Fruit fly (Drosophila melanogaster) whole organism, embryonic: Measurements from ENCODE around the gene CG15550.

Source experiments
- ATbp ChIP-seq: fragments of 200-800 bp; sonication (Bioruptor generic); optimal IDR thresholded peaks from 2 replicates; lab custom pipeline; 2017; ENCODE audit warnings: missing biosample characterization, mild to moderate bottlenecking, missing genetic modification characterization, missing genetic modification reagents
- Abd-B ChIP-seq: fragments of 200-800 bp; sonication (Bioruptor generic); optimal IDR thresholded peaks from 2 replicates; lab custom pipeline; 2018; ENCODE audit warnings: missing biosample characterization, mild to moderate bottlenecking, missing genetic modification characterization, moderate library complexity
- Atf6 ChIP-seq: fragments of 200-800 bp; sonication (Bioruptor generic); IDR thresholded peaks from 2 replicates; pipeline ENCODE4 v1.3.6; 2022; ENCODE audit warnings: missing biosample characterization, missing genetic modification characterization
- CG11085 ChIP-seq: fragments of 200-800 bp; sonication (Bioruptor generic); IDR thresholded peaks from 2 replicates; pipeline ENCODE4 v1.3.6; 2022; ENCODE audit warnings: missing biosample characterization, missing genetic modification characterization
- CG11504 ChIP-seq: fragments of 200-800 bp; sonication (Bioruptor generic); optimal IDR thresholded peaks from 3 replicates; lab custom pipeline; 2019; ENCODE audit warnings: missing biosample characterization, mild to moderate bottlenecking, missing genetic modification characterization, moderate library complexity
- CG17328 ChIP-seq: fragments of 200-800 bp; sonication (Bioruptor generic); IDR thresholded peaks from 2 replicates; pipeline ENCODE4 v1.3.6; 2022; ENCODE audit warnings: missing biosample characterization, missing genetic modification characterization
- CG1792 ChIP-seq: fragments of 200-800 bp; sonication (Bioruptor generic); optimal IDR thresholded peaks from 2 replicates; lab custom pipeline; 2016; ENCODE audit warnings: missing biosample characterization, missing genetic modification characterization
- CG1832 ChIP-seq: fragments of 200-800 bp; sonication (Bioruptor generic); optimal IDR thresholded peaks from 2 replicates; lab custom pipeline; 2017; ENCODE audit warnings: missing biosample characterization, mild to moderate bottlenecking, missing genetic modification characterization, inconsistent platforms
- CG18599 ChIP-seq: fragments of 200-800 bp; sonication (Bioruptor generic); optimal IDR thresholded peaks from 3 replicates; lab custom pipeline; 2017; ENCODE audit warnings: missing biosample characterization, missing genetic modification characterization, mild to moderate bottlenecking, moderate library complexity, missing genetic modification reagents
- CG2199 ChIP-seq: fragments of 200-800 bp; sonication (Bioruptor generic); IDR thresholded peaks from 3 replicates; pipeline ENCODE4 v1.3.6; 2022; ENCODE audit warnings: missing biosample characterization, missing genetic modification characterization
- CG30020 ChIP-seq: fragments of 200-800 bp; optimal IDR thresholded peaks from 2 replicates; lab custom pipeline; 2019; ENCODE audit warnings: missing biosample characterization, mild to moderate bottlenecking, missing genetic modification characterization, moderate library complexity
- CG32532 ChIP-seq: fragments of 200-800 bp; sonication (Bioruptor generic); IDR thresholded peaks from 2 replicates; pipeline ENCODE4 v1.3.6; 2022; ENCODE audit warnings: missing biosample characterization, missing genetic modification characterization
- CG33213 ChIP-seq: fragments of 200-800 bp; sonication (Bioruptor generic); optimal IDR thresholded peaks from 3 replicates; lab custom pipeline; 2016; ENCODE audit warnings: missing biosample characterization, missing genetic modification characterization
- CG43689 ChIP-seq: fragments of 200-800 bp; sonication (Bioruptor generic); IDR thresholded peaks from 2 replicates; pipeline ENCODE4 v1.3.6; 2022; ENCODE audit warnings: missing biosample characterization, missing genetic modification characterization
- CG6654 ChIP-seq: fragments of 200-800 bp; sonication (Bioruptor generic); optimal IDR thresholded peaks from 2 replicates; lab custom pipeline; 2017; ENCODE audit warnings: missing biosample characterization, mild to moderate bottlenecking, missing genetic modification characterization
- CG6689 ChIP-seq: fragments of 200-800 bp; sonication (Bioruptor generic); IDR thresholded peaks from 2 replicates; pipeline ENCODE4 v1.3.6; 2022; ENCODE audit warnings: missing biosample characterization, missing genetic modification characterization
- CG7556 ChIP-seq: fragments of 200-800 bp; sonication (Bioruptor generic); optimal IDR thresholded peaks from 2 replicates; lab custom pipeline; 2017; ENCODE audit warnings: missing biosample characterization, mild to moderate bottlenecking, missing genetic modification characterization
- Camta ChIP-seq: fragments of 200-800 bp; sonication (Bioruptor generic); optimal IDR thresholded peaks from 2 replicates; lab custom pipeline; 2016; ENCODE audit warnings: missing biosample characterization, missing genetic modification characterization
- Doc2 ChIP-seq: fragments of 200-800 bp; sonication (Bioruptor generic); IDR thresholded peaks from 2 replicates; pipeline ENCODE4 v1.3.6; 2022; ENCODE audit warnings: missing biosample characterization, missing genetic modification characterization
- HLHmδ ChIP-seq: fragments of 200-800 bp; sonication (Bioruptor generic); optimal IDR thresholded peaks from 2 replicates; lab custom pipeline; 2018; ENCODE audit warnings: missing biosample characterization, mild to moderate bottlenecking, missing genetic modification characterization, moderate library complexity
- HmgD ChIP-seq: fragments of 200-800 bp; sonication (Bioruptor generic); optimal IDR thresholded peaks from 3 replicates; lab custom pipeline; 2016; ENCODE audit warnings: missing biosample characterization, missing genetic modification characterization
- HmgZ ChIP-seq: fragments of 200-800 bp; sonication (Bioruptor generic); optimal IDR thresholded peaks from 2 replicates; lab custom pipeline; 2018; ENCODE audit warnings: missing biosample characterization, mild to moderate bottlenecking, missing genetic modification characterization
- Mad ChIP-seq: fragments of 200-800 bp; sonication (Bioruptor generic); optimal IDR thresholded peaks from 2 replicates; lab custom pipeline; 2016; ENCODE audit warnings: missing biosample characterization, missing genetic modification characterization
- Nf-YC ChIP-seq: fragments of 200-800 bp; optimal IDR thresholded peaks from 3 replicates; lab custom pipeline; 2019; ENCODE audit warnings: missing biosample characterization, mild to moderate bottlenecking, missing genetic modification characterization, moderate library complexity
- Sox102F ChIP-seq: fragments of 200-800 bp; sonication (Bioruptor generic); optimal IDR thresholded peaks from 2 replicates; lab custom pipeline; 2018; ENCODE audit warnings: missing biosample characterization, mild to moderate bottlenecking, missing genetic modification characterization, moderate library complexity
- Xbp1 ChIP-seq: fragments of 200-800 bp; sonication (Bioruptor generic); optimal IDR thresholded peaks from 3 replicates; lab custom pipeline; 2016; ENCODE audit warnings: missing biosample characterization, mild to moderate bottlenecking, missing genetic modification characterization
- al ChIP-seq: fragments of 200-800 bp; sonication (Bioruptor generic); IDR thresholded peaks from 2 replicates; pipeline ENCODE4 v1.3.6; 2022; ENCODE audit warnings: missing biosample characterization, missing genetic modification characterization
- aop ChIP-seq: fragments of 200-800 bp; sonication (Bioruptor generic); IDR thresholded peaks from 2 replicates; pipeline ENCODE4 v1.3.6; 2022; ENCODE audit warnings: missing biosample characterization, missing genetic modification characterization
- ash1 ChIP-seq: fragments of 200-800 bp; sonication (Bioruptor generic); optimal IDR thresholded peaks from 2 replicates; lab custom pipeline; 2018; ENCODE audit warnings: missing biosample characterization, mild to moderate bottlenecking, missing genetic modification characterization
- bab2 ChIP-seq: fragments of 200-800 bp; sonication (Bioruptor generic); optimal IDR thresholded peaks from 2 replicates; lab custom pipeline; 2016; ENCODE audit warnings: missing biosample characterization, missing genetic modification characterization
- corto ChIP-seq: fragments of 200-800 bp; sonication (Bioruptor generic); optimal IDR thresholded peaks from 2 replicates; lab custom pipeline; 2016; ENCODE audit warnings: missing biosample characterization, mild to moderate bottlenecking, missing genetic modification characterization, moderate library complexity
- dimm ChIP-seq: fragments of 200-800 bp; sonication (Bioruptor generic); IDR thresholded peaks from 2 replicates; pipeline ENCODE4 v1.3.6; 2022; ENCODE audit warnings: missing biosample characterization, missing genetic modification characterization
- ewg ChIP-seq: fragments of 200-800 bp; sonication (Bioruptor generic); optimal IDR thresholded peaks from 3 replicates; lab custom pipeline; 2017; ENCODE audit warnings: mild to moderate bottlenecking, missing biosample characterization, missing genetic modification reagents, missing genetic modification characterization
- eyg ChIP-seq: fragments of 200-800 bp; sonication (Bioruptor generic); optimal IDR thresholded peaks from 3 replicates; lab custom pipeline; 2016; ENCODE audit warnings: missing biosample characterization, missing genetic modification characterization
- fd96Cb ChIP-seq: fragments of 200-800 bp; sonication (Bioruptor generic); optimal IDR thresholded peaks from 2 replicates; lab custom pipeline; 2018; ENCODE audit warnings: missing biosample characterization, mild to moderate bottlenecking, missing genetic modification characterization, moderate library complexity
- her ChIP-seq: fragments of 200-800 bp; sonication (Bioruptor generic); optimal IDR thresholded peaks from 2 replicates; lab custom pipeline; 2016; ENCODE audit warnings: missing biosample characterization, missing genetic modification characterization
- hkb ChIP-seq, 2 experiments: fragments of 200-800 bp in 1 of 2; fragments of >200 bp in 1 of 2; sonication (Bioruptor generic) in 1 of 2; IDR thresholded peaks in 1 of 2; optimal IDR thresholded peaks in 1 of 2; 2 replicates each; pipeline versions ENCODE4 v1.3.6 to Lab custom; 2017 to 2022; ENCODE audit warnings: missing biosample characterization in 1 of 2, missing genetic modification characterization in 1 of 2
- kah ChIP-seq: fragments of 200-800 bp; sonication (Bioruptor generic); optimal IDR thresholded peaks from 2 replicates; lab custom pipeline; 2018; ENCODE audit warnings: missing biosample characterization, mild to moderate bottlenecking, missing genetic modification characterization
- knrl ChIP-seq: fragments of 200-800 bp; sonication (Bioruptor generic); IDR thresholded peaks from 3 replicates; pipeline ENCODE4 v1.3.6; 2022; ENCODE audit warnings: missing biosample characterization, missing genetic modification characterization; ENCODE audit not compliant: partially characterized antibody
- mam ChIP-seq: fragments of 200-800 bp; sonication (Bioruptor generic); optimal IDR thresholded peaks from 3 replicates; lab custom pipeline; 2016; ENCODE audit warnings: missing biosample characterization, missing genetic modification characterization
- pho ChIP-seq: fragments of 200-800 bp; sonication (Bioruptor generic); optimal IDR thresholded peaks from 2 replicates; lab custom pipeline; 2016; ENCODE audit warnings: missing biosample characterization, missing genetic modification characterization
- phol ChIP-seq: fragments of 200-800 bp; sonication (Bioruptor generic); optimal IDR thresholded peaks from 3 replicates; lab custom pipeline; 2018; ENCODE audit warnings: missing biosample characterization, mild to moderate bottlenecking, missing genetic modification characterization, moderate library complexity
- sob ChIP-seq: fragments of 200-800 bp; sonication (Bioruptor generic); IDR thresholded peaks from 2 replicates; pipeline ENCODE4 v1.3.6; 2022; ENCODE audit warnings: missing biosample characterization, missing genetic modification characterization
- tin ChIP-seq: fragments of 200-800 bp; sonication (Bioruptor generic); optimal IDR thresholded peaks from 3 replicates; lab custom pipeline; 2016; ENCODE audit warnings: missing biosample characterization, missing genetic modification characterization
- tll ChIP-seq, 2 experiments: fragments of 200-800 bp in 1 of 2; fragments of >200 bp in 1 of 2; sonication (Bioruptor generic) in 1 of 2; optimal IDR thresholded peaks; 2 replicates each; lab custom pipeline; 2017 to 2019; ENCODE audit warnings: missing biosample characterization in 2 of 2, missing genetic modification characterization in 2 of 2, mild to moderate bottlenecking in 1 of 2, moderate library complexity in 1 of 2
- vnd ChIP-seq: fragments of 200-800 bp; sonication (Bioruptor generic); IDR thresholded peaks from 3 replicates; pipeline ENCODE4 v1.3.6; 2022; ENCODE audit warnings: missing biosample characterization, missing genetic modification characterization; ENCODE audit not compliant: partially characterized antibody
- zen ChIP-seq: fragments of 200-800 bp; sonication (Bioruptor generic); optimal IDR thresholded peaks from 3 replicates; lab custom pipeline; 2018; ENCODE audit warnings: missing biosample characterization, mild to moderate bottlenecking, missing genetic modification characterization, moderate library complexity
- zf30C ChIP-seq: fragments of 200-800 bp; sonication (Bioruptor generic); optimal IDR thresholded peaks from 3 replicates; lab custom pipeline; 2018; ENCODE audit warnings: missing biosample characterization, mild to moderate bottlenecking, missing genetic modification characterization
- zfh1 ChIP-seq: fragments of 200-800 bp; sonication (Bioruptor generic); IDR thresholded peaks from 3 replicates; pipeline ENCODE4 v1.3.6; 2022; ENCODE audit warnings: missing biosample characterization, missing genetic modification characterization

CG15550 gene

dm6 chr3R:30912402-30912801 lies 24.5 kb downstream of the CG15550 start, which contains the start of gene Ptx1 (continued):
- TF ChIP-seq Camta (GFP tag; lab: Kevin White, UChicago): no peak
- peak; percentile 100 for TF ChIP-seq CG1832 (GFP tag; lab: Kevin White, UChicago)
- peak; percentile 88 for TF ChIP-seq phol (tag; lab: Kevin White, UChicago)
- TF ChIP-seq mam: no peak
- TF ChIP-seq Sox102F: no peak
- peak; percentile 17 for TF ChIP-seq pho
- TF ChIP-seq al (GFP tag; lab: Robert Waterston, UW): no peak
- TF ChIP-seq ash1 (GFP tag; lab: Kevin White, UChicago): peak; percentile 44
- TF ChIP-seq CG33213 (GFP tag; lab: Kevin White, UChicago): no peak
- TF ChIP-seq zf30C (GFP tag; lab: Kevin White, UChicago): peak; percentile 2
- TF ChIP-seq tin (GFP tag; lab: Kevin White, UChicago): peak; percentile 2
- TF ChIP-seq her (GFP tag; lab: Kevin White, UChicago): no peak
- peak; percentile 83; the same call in 1 of the 3 replicates for TF ChIP-seq CG2199 (GFP tag; lab: Robert Waterston, UW)
- no peak for TF ChIP-seq Mad (GFP tag; lab: Kevin White, UChicago)
- peak; percentile 60; the same call in 2 of the 3 replicates for TF ChIP-seq zfh1 (GFP tag; lab: Robert Waterston, UW)
- TF ChIP-seq Nf-YC (tag; lab: Kevin White, UChicago): peak; percentile 99
- TF ChIP-seq zen (tag; lab: Kevin White, UChicago): peak; percentile 24
- TF ChIP-seq bab2 (GFP tag; lab: Kevin White, UChicago): no peak
- TF ChIP-seq CG32532: peak; percentile 35; the same call in 1 of the 2 replicates
- no peak for TF ChIP-seq CG6654 (GFP tag; lab: Kevin White, UChicago)
- TF ChIP-seq Atf6: 0 out of 2 replicates have a peak, but pooled peaks have one; percentile 30
- TF ChIP-seq ewg (GFP tag; lab: Kevin White, UChicago): peak; percentile 89
- TF ChIP-seq aop: 0 out of 2 replicates have a peak, but pooled peaks have one; percentile 25
- TF ChIP-seq Doc2 (GFP tag; lab: Robert Waterston, UW): no peak
- no peak for TF ChIP-seq corto (GFP tag; lab: Kevin White, UChicago)
- TF ChIP-seq tll (GFP tag; optimal IDR thresholded peaks at IDR 0.05; lab: Kevin White, UChicago): peak; percentile 42 to 89
- TF ChIP-seq vnd (GFP tag; lab: Robert Waterston, UW): peak; percentile 68
- no peak for TF ChIP-seq kah (GFP tag; lab: Kevin White, UChicago)
- no peak for TF ChIP-seq CG6689 (GFP tag; lab: Robert Waterston, UW)
- 0 out of 2 replicates have a peak, but pooled peaks have one; percentile 26 for TF ChIP-seq sob
- TF ChIP-seq CG1792 (GFP tag; lab: Kevin White, UChicago): no peak
- peak; percentile 1 for TF ChIP-seq Abd-B (GFP tag; lab: Kevin White, UChicago)
- TF ChIP-seq Xbp1 (GFP tag; lab: Kevin White, UChicago): no peak
- no peak for TF ChIP-seq HLHmδ (GFP tag; lab: Kevin White, UChicago)
- peak; percentile 61 for TF ChIP-seq HmgD (GFP tag; lab: Kevin White, UChicago)
- TF ChIP-seq CG17328 (GFP tag; lab: Robert Waterston, UW): 0 out of 2 replicates have a peak, but pooled peaks have one; percentile 17
- TF ChIP-seq CG11504: no peak
- TF ChIP-seq CG43689 (GFP tag; lab: Robert Waterston, UW): no peak
- no peak for TF ChIP-seq CG11085
- peak; percentile 20 for TF ChIP-seq CG18599 (GFP tag; lab: Kevin White, UChicago)
- TF ChIP-seq ATbp (GFP tag; lab: Kevin White, UChicago): no peak
- TF ChIP-seq dimm (GFP tag; lab: Robert Waterston, UW): no peak
- no peak for TF ChIP-seq eyg (GFP tag; lab: Kevin White, UChicago)
- no peak for TF ChIP-seq CG30020 (tag; lab: Kevin White, UChicago)
- peak; percentile 55; the same call in 2 of the 3 replicates for TF ChIP-seq knrl
- peak; percentile 63 for TF ChIP-seq HmgZ (tag; lab: Kevin White, UChicago)
- no peak for TF ChIP-seq CG7556 (GFP tag; lab: Kevin White, UChicago)
- TF ChIP-seq hkb (optimal IDR thresholded peaks at IDR 0.05; lab: Kevin White, UChicago): no peak
- TF ChIP-seq hkb (GFP tag; IDR thresholded peaks at IDR 0.05; lab: Robert Waterston, UW): no peak
- no peak for TF ChIP-seq fd96Cb (tag; lab: Kevin White, UChicago)
